Fruit fly (Drosophila melanogaster) Kc167 (cell line): Measurements from ENCODE around the gene CG34289.

Source experiments
- Sin3A ChIP-seq: fragments of >200 bp; optimal IDR thresholded peaks from 2 replicates; lab custom pipeline; 2018; ENCODE audit warnings: missing external identifiers
- h ChIP-seq: fragments of >200 bp; optimal IDR thresholded peaks from 3 replicates; lab custom pipeline; 2018; ENCODE audit warnings: missing external identifiers
- insv ChIP-seq: fragments of >200 bp; optimal IDR thresholded peaks from 3 replicates; lab custom pipeline; 2018; ENCODE audit warnings: missing external identifiers
- ttk ChIP-seq: sonication (Bioruptor generic); optimal IDR thresholded peaks from 2 replicates; lab custom pipeline; 2017; ENCODE audit warnings: missing external identifiers

dm6 chr3R:23507376-23507775 is at the start of gene CG34289:
- TF ChIP-seq insv (no peak), Sin3A (lab: Kevin White, UChicago) (no peak), ttk (lab: Kevin White, UChicago) (no peak), h (lab: Kevin White, UChicago) (no peak)
